Worm (Caenorhabditis elegans) whole organism, mixed stage, embryonic: ENCODE data around the gene chtb-1.

Source experiments
- ces-1 ChIP-seq: fragments of 150-350 bp; optimal IDR thresholded peaks from 2 replicates; lab custom pipeline; 2014; ENCODE audit warnings: missing biosample characterization, missing genetic modification reagents, missing genetic modification characterization
- lin-13 ChIP-seq: fragments of 150-350 bp; optimal IDR thresholded peaks from 2 replicates; lab custom pipeline; 2014; ENCODE audit warnings: missing biosample characterization, missing genetic modification characterization
- mep-1 ChIP-seq: fragments of 150-350 bp; optimal IDR thresholded peaks from 2 replicates; lab custom pipeline; 2017; ENCODE audit warnings: missing biosample characterization, missing genetic modification reagents, missing genetic modification characterization, inconsistent platforms
- nhr-28 ChIP-seq: fragments of 150-350 bp; optimal IDR thresholded peaks from 2 replicates; lab custom pipeline; 2014; ENCODE audit warnings: missing biosample characterization, missing genetic modification characterization
- pha-4 ChIP-seq: fragments of 150-350 bp; optimal IDR thresholded peaks from 2 replicates; lab custom pipeline; 2018; ENCODE audit warnings: missing biosample characterization, missing genetic modification reagents, missing genetic modification characterization
- snpc-4 ChIP-seq: fragments of 150-350 bp; optimal IDR thresholded peaks from 2 replicates; lab custom pipeline; 2014; ENCODE audit warnings: missing biosample characterization, missing genetic modification characterization
- unc-62 ChIP-seq: fragments of 150-350 bp; optimal IDR thresholded peaks from 2 replicates; lab custom pipeline; 2014; ENCODE audit warnings: missing biosample characterization, missing genetic modification reagents, missing genetic modification characterization

DNA sequence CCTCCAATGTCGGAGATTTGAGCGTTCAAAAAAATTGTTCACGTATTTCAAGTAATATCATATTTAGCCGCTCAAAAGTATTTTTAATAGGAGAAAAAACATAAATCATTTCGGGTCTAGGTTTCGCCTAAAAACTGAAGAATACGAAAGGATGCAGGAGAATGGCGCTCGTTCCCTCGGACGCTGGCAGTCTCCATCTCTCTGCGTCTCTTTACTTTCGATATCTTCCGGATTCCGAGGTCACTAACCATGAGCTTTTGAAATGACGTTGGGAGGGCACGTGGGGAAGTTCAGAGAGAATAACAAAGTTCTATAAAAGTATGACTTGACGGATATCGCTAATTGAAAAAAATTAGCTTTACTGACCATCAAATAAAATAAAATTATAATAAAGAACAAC, 35.7 kb upstream of the chtb-1 start:
- TF ChIP-seq snpc-4 (tag; lab: Kevin White, UChicago) (no peak), unc-62 (no peak), mep-1 (tag; lab: Kevin White, UChicago) (no peak), nhr-28 (no peak), pha-4 (tag; lab: Kevin White, UChicago) (no peak), ces-1 (GFP tag; lab: Kevin White, UChicago) (no peak), lin-13 (tag; lab: Kevin White, UChicago) (no peak)
